Worm (Caenorhabditis elegans): ENCODE data around the gene nlp-5.

DNA sequence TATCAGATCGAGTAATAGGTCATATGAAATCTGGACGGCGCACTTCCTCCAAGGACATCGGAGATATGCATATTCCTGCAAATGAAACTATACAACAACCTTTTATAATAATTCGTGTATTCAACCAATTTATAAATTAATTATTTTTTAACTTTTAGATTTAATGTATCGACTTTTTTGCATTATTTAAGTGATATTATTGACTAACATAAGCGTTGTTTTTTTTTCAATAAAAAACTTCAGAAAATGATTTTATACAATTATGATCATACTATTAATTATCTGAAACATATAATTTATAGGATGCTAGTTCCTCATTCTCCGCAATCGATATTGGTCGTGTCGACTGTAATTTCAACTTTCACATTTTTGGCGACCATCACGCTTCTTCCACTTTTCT is 34.2 kb upstream of the nlp-5 start, which contains the start of gene col-76:
- no peak for TF ChIP-seq snpc-4 (GFP tag; optimal IDR thresholded peaks at IDR 0.05)
- no peak for TF ChIP-seq snpc-4 (tag; optimal IDR thresholded peaks at IDR 0.05)
- no peak for TF ChIP-seq ama-1 (optimal IDR thresholded peaks at IDR 0.05)
- no peak for TF ChIP-seq ama-1 (GFP tag; optimal IDR thresholded peaks at IDR 0.05)
- TF ChIP-seq ceh-91 (GFP tag; IDR thresholded peaks at IDR 0.05): no peak
- no peak for TF ChIP-seq Y79H2A.3 (GFP tag; conservative IDR thresholded peaks at IDR 0.05)
- no peak for TF ChIP-seq athp-1 (tag; optimal IDR thresholded peaks at IDR 0.05)
- no peak for TF ChIP-seq B0336.3 (GFP tag; IDR thresholded peaks at IDR 0.05)
- no peak for TF ChIP-seq ztf-25 (GFP tag; IDR thresholded peaks at IDR 0.05)
- no peak for TF ChIP-seq madf-10 (tag; optimal IDR thresholded peaks at IDR 0.05)
- no peak for TF ChIP-seq unc-62 (GFP tag; optimal IDR thresholded peaks at IDR 0.05)
- no peak for TF ChIP-seq tbp1 (GFP tag; optimal IDR thresholded peaks at IDR 0.05)

All from whole organism, young adult.